Fruit fly (Drosophila melanogaster) whole organism, embryonic: ENCODE results near the gene anox.
A peak's percentile ranks its signal among the peaks of the same experiment; 100 is the strongest.

ENCODE experiments used
- Ada2b ChIP-seq: fragments of 200-800 bp; sonication (Bioruptor generic); IDR thresholded peaks from 2 replicates; pipeline ENCODE4 v1.3.6; 2022; ENCODE audit warnings: missing biosample characterization, missing genetic modification characterization
- Adf1 ChIP-seq: fragments of 200-800 bp; sonication (Bioruptor generic); IDR thresholded peaks from 2 replicates; pipeline ENCODE4 v1.3.6; 2022; ENCODE audit warnings: missing biosample characterization, missing genetic modification characterization
- CG10209 ChIP-seq: fragments of 200-800 bp; sonication (Bioruptor generic); optimal IDR thresholded peaks from 3 replicates; lab custom pipeline; 2017; ENCODE audit warnings: missing biosample characterization, mild to moderate bottlenecking, missing genetic modification characterization, missing genetic modification reagents
- CG10565 ChIP-seq: fragments of 200-800 bp; sonication (Bioruptor generic); optimal IDR thresholded peaks from 3 replicates; lab custom pipeline; 2016; ENCODE audit warnings: missing biosample characterization, mild to moderate bottlenecking, missing genetic modification characterization
- CG11504 ChIP-seq: fragments of 200-800 bp; sonication (Bioruptor generic); optimal IDR thresholded peaks from 3 replicates; lab custom pipeline; 2019; ENCODE audit warnings: missing biosample characterization, mild to moderate bottlenecking, missing genetic modification characterization, moderate library complexity
- CG12299 ChIP-seq: fragments of 200-800 bp; sonication (Bioruptor generic); optimal IDR thresholded peaks from 2 replicates; lab custom pipeline; 2018; ENCODE audit warnings: missing biosample characterization, mild to moderate bottlenecking, missing genetic modification characterization
- CG12769 ChIP-seq: fragments of 200-800 bp; sonication (Bioruptor generic); optimal IDR thresholded peaks from 2 replicates; lab custom pipeline; 2019; ENCODE audit warnings: missing biosample characterization, mild to moderate bottlenecking, missing genetic modification characterization, moderate library complexity
- CG13123 ChIP-seq: fragments of 200-800 bp; sonication (Bioruptor generic); optimal IDR thresholded peaks from 2 replicates; lab custom pipeline; 2016; ENCODE audit warnings: missing biosample characterization, missing genetic modification characterization
- CG14667 ChIP-seq: fragments of 200-800 bp; sonication (Bioruptor generic); IDR thresholded peaks from 2 replicates; pipeline ENCODE4 v1.3.6; 2022; ENCODE audit warnings: missing biosample characterization, missing genetic modification characterization
- CG14710 ChIP-seq: fragments of 200-800 bp; sonication (Bioruptor generic); optimal IDR thresholded peaks from 3 replicates; lab custom pipeline; 2019; ENCODE audit warnings: missing biosample characterization, mild to moderate bottlenecking, missing genetic modification characterization, moderate library complexity
- CG15073 ChIP-seq: fragments of 200-800 bp; sonication (Bioruptor generic); optimal IDR thresholded peaks from 2 replicates; lab custom pipeline; 2016; ENCODE audit warnings: missing biosample characterization, missing genetic modification characterization
- CG18476 ChIP-seq: fragments of 200-800 bp; sonication (Bioruptor generic); optimal IDR thresholded peaks from 2 replicates; lab custom pipeline; 2016; ENCODE audit warnings: missing biosample characterization, mild to moderate bottlenecking, missing genetic modification characterization
- CG18619 ChIP-seq: fragments of 200-800 bp; sonication (Bioruptor generic); optimal IDR thresholded peaks from 3 replicates; lab custom pipeline; 2017; ENCODE audit warnings: missing biosample characterization, mild to moderate bottlenecking, missing genetic modification characterization
- CG2120 ChIP-seq: fragments of 200-800 bp; sonication (Bioruptor generic); optimal IDR thresholded peaks from 3 replicates; lab custom pipeline; 2016; ENCODE audit warnings: missing biosample characterization, missing genetic modification characterization
- CG2202 ChIP-seq: fragments of 200-800 bp; sonication (Bioruptor generic); optimal IDR thresholded peaks from 2 replicates; lab custom pipeline; 2018; ENCODE audit warnings: missing biosample characterization, mild to moderate bottlenecking, missing genetic modification characterization
- CG2712 ChIP-seq: fragments of 200-800 bp; optimal IDR thresholded peaks from 3 replicates; lab custom pipeline; 2019; ENCODE audit warnings: missing biosample characterization, mild to moderate bottlenecking, missing genetic modification characterization, moderate library complexity
- CG30403 ChIP-seq: fragments of 200-800 bp; sonication (Bioruptor generic); optimal IDR thresholded peaks from 3 replicates; lab custom pipeline; 2016; ENCODE audit warnings: missing biosample characterization, missing genetic modification characterization
- CG31365 ChIP-seq: fragments of 200-800 bp; sonication (Bioruptor generic); optimal IDR thresholded peaks from 2 replicates; lab custom pipeline; 2018; ENCODE audit warnings: missing biosample characterization, mild to moderate bottlenecking, missing genetic modification characterization
- CG32772 ChIP-seq: fragments of 200-800 bp; sonication (Bioruptor generic); IDR thresholded peaks from 2 replicates; pipeline ENCODE4 v1.3.6; 2022; ENCODE audit warnings: missing biosample characterization, missing genetic modification characterization
- CG5180 ChIP-seq: fragments of 200-800 bp; sonication (Bioruptor generic); optimal IDR thresholded peaks from 3 replicates; lab custom pipeline; 2017; ENCODE audit warnings: missing biosample characterization, missing genetic modification characterization, mild to moderate bottlenecking, moderate library complexity, missing genetic modification reagents
- CG7839 ChIP-seq: fragments of 200-800 bp; sonication (Bioruptor generic); optimal IDR thresholded peaks from 3 replicates; lab custom pipeline; 2018; ENCODE audit warnings: missing biosample characterization, mild to moderate bottlenecking, missing genetic modification characterization, moderate library complexity
- Dfd ChIP-seq, 2 experiments: fragments of >200 bp; optimal IDR thresholded peaks; 2 replicates each; lab custom pipeline; 2017; ENCODE audit warnings: missing biosample characterization in 2 of 2, missing genetic modification characterization in 2 of 2
- Doc2 ChIP-seq: fragments of 200-800 bp; sonication (Bioruptor generic); IDR thresholded peaks from 2 replicates; pipeline ENCODE4 v1.3.6; 2022; ENCODE audit warnings: missing biosample characterization, missing genetic modification characterization
- Drgx ChIP-seq: fragments of 200-800 bp; sonication (Bioruptor generic); IDR thresholded peaks from 2 replicates; pipeline ENCODE4 v1.3.6; 2022; ENCODE audit warnings: missing biosample characterization, missing genetic modification characterization
- Ets65A ChIP-seq: fragments of 200-800 bp; sonication (Bioruptor generic); peaks from one replicate; lab custom pipeline; 2016; ENCODE audit warnings: missing biosample characterization, missing genetic modification characterization
- Hey ChIP-seq: fragments of 200-800 bp; sonication (Bioruptor generic); optimal IDR thresholded peaks from 3 replicates; lab custom pipeline; 2018; ENCODE audit warnings: missing biosample characterization, mild to moderate bottlenecking, missing genetic modification characterization
- MBD-R2 ChIP-seq: fragments of 200-800 bp; sonication (Bioruptor generic); IDR thresholded peaks from 2 replicates; pipeline ENCODE4 v1.3.6; 2022; ENCODE audit warnings: missing biosample characterization, missing genetic modification characterization
- Max ChIP-seq: fragments of 200-800 bp; sonication (Bioruptor generic); optimal IDR thresholded peaks from 2 replicates; lab custom pipeline; 2016; ENCODE audit warnings: missing biosample characterization, mild to moderate bottlenecking, missing genetic modification characterization
- Sox102F ChIP-seq: fragments of 200-800 bp; sonication (Bioruptor generic); optimal IDR thresholded peaks from 2 replicates; lab custom pipeline; 2018; ENCODE audit warnings: missing biosample characterization, mild to moderate bottlenecking, missing genetic modification characterization, moderate library complexity
- Vsx1 ChIP-seq: fragments of 200-800 bp; sonication (Bioruptor generic); optimal IDR thresholded peaks from 2 replicates; lab custom pipeline; 2017; ENCODE audit warnings: missing biosample characterization, mild to moderate bottlenecking, missing genetic modification characterization, missing genetic modification reagents
- bcd ChIP-seq: fragments of 200-800 bp; sonication (Bioruptor generic); optimal IDR thresholded peaks from 2 replicates; lab custom pipeline; 2017; ENCODE audit warnings: missing biosample characterization, mild to moderate bottlenecking, missing genetic modification characterization
- bowl ChIP-seq: fragments of 200-800 bp; sonication (Bioruptor generic); IDR thresholded peaks from 2 replicates; pipeline ENCODE4 v1.3.6; 2022; ENCODE audit warnings: missing biosample characterization, missing genetic modification characterization
- dati ChIP-seq: fragments of 200-800 bp; sonication (Bioruptor generic); IDR thresholded peaks from 2 replicates; pipeline ENCODE4 v1.3.6; 2022; ENCODE audit warnings: missing biosample characterization, missing genetic modification characterization
- fd102C ChIP-seq: fragments of 200-800 bp; sonication (Bioruptor generic); optimal IDR thresholded peaks from 2 replicates; lab custom pipeline; 2018; ENCODE audit warnings: missing biosample characterization, mild to moderate bottlenecking, missing genetic modification characterization, moderate library complexity
- fd64A ChIP-seq: fragments of 200-800 bp; sonication (Bioruptor generic); optimal IDR thresholded peaks from 3 replicates; lab custom pipeline; 2018; ENCODE audit warnings: missing biosample characterization, mild to moderate bottlenecking, missing genetic modification characterization
- gsb ChIP-seq: fragments of 200-800 bp; sonication (Bioruptor generic); IDR thresholded peaks from 2 replicates; pipeline ENCODE4 v1.3.6; 2022; ENCODE audit warnings: missing biosample characterization, missing genetic modification characterization
- jumu ChIP-seq: fragments of 200-800 bp; sonication (Bioruptor generic); optimal IDR thresholded peaks from 3 replicates; lab custom pipeline; 2016; ENCODE audit warnings: missing biosample characterization, missing genetic modification characterization
- lov ChIP-seq, 2 experiments: fragments of 200-800 bp in 1 of 2; fragments of >200 bp in 1 of 2; sonication (Bioruptor generic) in 1 of 2; IDR thresholded peaks in 1 of 2; optimal IDR thresholded peaks in 1 of 2; 2 replicates in 1 of 2; 3 replicates in 1 of 2; pipeline versions ENCODE4 v1.3.6 to Lab custom; 2017 to 2022; ENCODE audit warnings: missing biosample characterization in 1 of 2, missing genetic modification characterization in 1 of 2
- mam ChIP-seq: fragments of 200-800 bp; sonication (Bioruptor generic); optimal IDR thresholded peaks from 3 replicates; lab custom pipeline; 2016; ENCODE audit warnings: missing biosample characterization, missing genetic modification characterization
- nerfin-1 ChIP-seq: fragments of 200-800 bp; sonication (Bioruptor generic); optimal IDR thresholded peaks from 3 replicates; lab custom pipeline; 2019; ENCODE audit warnings: missing biosample characterization, mild to moderate bottlenecking, missing genetic modification characterization, moderate library complexity
- otp ChIP-seq: fragments of 200-800 bp; sonication (Bioruptor generic); IDR thresholded peaks from 3 replicates; pipeline ENCODE4, ENCODE4 v1.3.6; 2022; ENCODE audit warnings: missing biosample characterization, missing genetic modification characterization
- p53 ChIP-seq: fragments of 200-800 bp; sonication (Bioruptor generic); optimal IDR thresholded peaks from 2 replicates; lab custom pipeline; 2016; ENCODE audit warnings: missing biosample characterization, missing genetic modification characterization
- pita ChIP-seq: fragments of 200-800 bp; sonication (Bioruptor generic); optimal IDR thresholded peaks from 2 replicates; lab custom pipeline; 2017; ENCODE audit warnings: missing biosample characterization, mild to moderate bottlenecking, missing genetic modification characterization
- pnt ChIP-seq: fragments of 200-800 bp; sonication (Bioruptor generic); optimal IDR thresholded peaks from 3 replicates; lab custom pipeline; 2016; ENCODE audit warnings: missing biosample characterization, missing genetic modification characterization
- run ChIP-seq: fragments of 200-800 bp; sonication (Bioruptor generic); optimal IDR thresholded peaks from 3 replicates; lab custom pipeline; 2018; ENCODE audit warnings: missing biosample characterization, mild to moderate bottlenecking, missing genetic modification characterization
- scrt ChIP-seq: fragments of 200-800 bp; sonication (Bioruptor generic); optimal IDR thresholded peaks from 2 replicates; lab custom pipeline; 2018; ENCODE audit warnings: missing biosample characterization, mild to moderate bottlenecking, missing genetic modification characterization, moderate library complexity
- sens ChIP-seq: fragments of 200-800 bp; sonication (Bioruptor generic); peaks from one replicate; lab custom pipeline; 2016; ENCODE audit warnings: missing biosample characterization, missing genetic modification characterization
- sim ChIP-seq: fragments of 200-800 bp; sonication (Bioruptor generic); IDR thresholded peaks from 2 replicates; pipeline ENCODE4 v1.3.6; 2022; ENCODE audit warnings: missing biosample characterization, missing genetic modification characterization
- tap ChIP-seq: fragments of 200-800 bp; optimal IDR thresholded peaks from 3 replicates; lab custom pipeline; 2019; ENCODE audit warnings: missing biosample characterization, mild to moderate bottlenecking, missing genetic modification characterization, moderate library complexity
- yki ChIP-seq: fragments of >200 bp; optimal IDR thresholded peaks from 3 replicates; lab custom pipeline; 2018

anox gene

dm6 chrX:21281039-21281911, 37.8 kb downstream of the anox start, which contains the start of gene Mnr (continued):
- no peak for TF ChIP-seq lov (optimal IDR thresholded peaks at IDR 0.05; lab: Kevin White, UChicago)
- TF ChIP-seq lov (GFP tag; IDR thresholded peaks at IDR 0.05; lab: Robert Waterston, UW) = no peak
- no peak for TF ChIP-seq CG5180 (GFP tag; lab: Kevin White, UChicago)
- TF ChIP-seq CG12769 (tag; lab: Kevin White, UChicago) = peak; percentile 96
- TF ChIP-seq CG15073 (GFP tag; lab: Kevin White, UChicago) = no peak
- no peak for TF ChIP-seq mam (GFP tag; lab: Kevin White, UChicago)
- no peak for TF ChIP-seq CG12299 (tag; lab: Kevin White, UChicago)
- TF ChIP-seq Hey (tag; lab: Kevin White, UChicago) = no peak
- no peak for TF ChIP-seq CG13123 (GFP tag; lab: Kevin White, UChicago)
- TF ChIP-seq Doc2 (GFP tag; lab: Robert Waterston, UW) = no peak
- no peak for TF ChIP-seq tap (tag; lab: Kevin White, UChicago)
- TF ChIP-seq CG2202 (tag; lab: Kevin White, UChicago) = no peak
- TF ChIP-seq bcd (GFP tag; lab: Kevin White, UChicago) = no peak
- no peak for TF ChIP-seq CG10565 (GFP tag; lab: Kevin White, UChicago)
- no peak for TF ChIP-seq CG7839 (tag; lab: Kevin White, UChicago)
- TF ChIP-seq CG32772 = no peak
- peak; percentile 5 for TF ChIP-seq jumu (GFP tag; lab: Kevin White, UChicago)
- TF ChIP-seq p53 = no peak
- no peak for TF ChIP-seq run
- no peak for TF ChIP-seq yki (lab: Kevin White, UChicago)
- TF ChIP-seq Vsx1 (GFP tag; lab: Kevin White, UChicago) = no peak
- TF ChIP-seq CG11504 (tag; lab: Kevin White, UChicago) = peak; percentile 7
- TF ChIP-seq fd64A (GFP tag; lab: Kevin White, UChicago) = no peak
- no peak for TF ChIP-seq pita (GFP tag; lab: Kevin White, UChicago)
- TF ChIP-seq gsb = no peak
- peak; percentile 82 for TF ChIP-seq sens (GFP tag; lab: Kevin White, UChicago)
- no peak for TF ChIP-seq Ets65A (GFP tag; lab: Kevin White, UChicago)
- TF ChIP-seq CG30403 (GFP tag; lab: Kevin White, UChicago) = peak; percentile 30
- TF ChIP-seq sim = no peak
- TF ChIP-seq CG2120 (GFP tag; lab: Kevin White, UChicago) = no peak
- peak; percentile 39; the same call in 1 of the 2 replicates for TF ChIP-seq Drgx (GFP tag; lab: Robert Waterston, UW)
- no peak for TF ChIP-seq CG10209
- TF ChIP-seq Ada2b (GFP tag; lab: Robert Waterston, UW) = no peak
- TF ChIP-seq Max (GFP tag; lab: Kevin White, UChicago) = peak; percentile 11
- TF ChIP-seq pnt (GFP tag; lab: Kevin White, UChicago) = no peak
- no peak for TF ChIP-seq scrt (GFP tag; lab: Kevin White, UChicago)
- no peak for TF ChIP-seq CG14710 (tag; lab: Kevin White, UChicago)
- TF ChIP-seq MBD-R2 (GFP tag; lab: Robert Waterston, UW) = no peak
- TF ChIP-seq nerfin-1 (tag; lab: Kevin White, UChicago) = no peak
- no peak for TF ChIP-seq dati
- no peak for TF ChIP-seq CG31365 (tag; lab: Kevin White, UChicago)
- TF ChIP-seq Dfd (GFP tag; optimal IDR thresholded peaks at IDR 0.05; lab: Kevin White, UChicago) = no peak
- no peak for TF ChIP-seq CG14667 (GFP tag; lab: Robert Waterston, UW)
- TF ChIP-seq otp (GFP tag; lab: Robert Waterston, UW) = peak; percentile 33; the same call in 1 of the 3 replicates
- TF ChIP-seq fd102C = no peak
- TF ChIP-seq Sox102F (GFP tag; lab: Kevin White, UChicago) = no peak
- peak; percentile 55 for TF ChIP-seq Adf1 (GFP tag; lab: Robert Waterston, UW)
- no peak for TF ChIP-seq CG18476 (GFP tag; lab: Kevin White, UChicago)
- peak; percentile 4; the same call in 1 of the 2 replicates for TF ChIP-seq bowl (GFP tag; lab: Robert Waterston, UW)
- TF ChIP-seq CG2712 (tag; lab: Kevin White, UChicago) = no peak
- no peak for TF ChIP-seq CG18619 (GFP tag; lab: Kevin White, UChicago)
